Worm (Caenorhabditis elegans): ENCODE data around the gene eak-4.

DNA sequence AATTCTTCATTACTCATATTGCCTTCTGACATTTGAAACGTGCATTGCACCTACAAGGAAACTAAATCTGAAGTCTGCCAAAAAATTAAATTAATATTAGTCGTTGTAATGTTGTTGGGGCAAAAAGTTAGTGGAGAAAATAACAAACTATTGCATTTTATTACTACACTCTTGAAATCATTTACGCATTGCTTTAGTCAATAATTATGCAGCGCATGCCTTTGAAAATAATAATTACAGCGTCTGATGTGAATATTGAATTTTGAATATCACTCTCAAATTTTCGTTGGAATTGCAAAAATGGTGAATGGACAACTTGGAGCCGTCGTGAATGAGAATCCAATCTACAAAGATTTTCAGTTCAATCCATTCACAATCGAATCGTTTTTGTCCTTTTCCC lies 27.1 kb downstream of the eak-4 start, which contains the start of gene sru-19:
- TF ChIP-seq elt-2 (tag; optimal IDR thresholded peaks at IDR 0.05) (no peak), aly-2 (tag; optimal IDR thresholded peaks at IDR 0.05) (no peak), ztf-4 (tag; optimal IDR thresholded peaks at IDR 0.05) (no peak), jun-1 (tag; optimal IDR thresholded peaks at IDR 0.05) (no peak)

Data from whole organism, L1 larva.